Worm (Caenorhabditis elegans): ENCODE measurements around the gene T19C9.8.

DNA sequence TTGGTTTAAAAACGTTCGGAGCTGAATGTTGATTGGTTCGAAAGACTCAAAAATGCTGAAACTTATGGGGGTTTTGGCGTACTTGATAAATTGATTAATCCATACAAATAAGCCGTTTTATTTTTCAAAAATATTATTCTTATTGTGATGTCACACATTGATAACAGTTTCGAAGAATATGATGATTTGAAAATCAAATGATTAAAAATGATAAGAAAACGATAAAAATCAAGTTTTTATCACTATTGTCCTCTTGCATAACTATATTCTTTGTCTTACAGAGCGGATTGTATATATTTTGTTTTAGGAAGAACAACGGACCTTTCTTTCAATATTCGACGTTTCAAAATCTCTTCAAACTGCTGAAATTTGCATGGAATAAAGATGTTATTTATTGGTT, 4.1 kb downstream of the T19C9.8 start:
- no peak for TF ChIP-seq ets-7 (tag; optimal IDR thresholded peaks at IDR 0.05)
- no peak for TF ChIP-seq hmbx-1 (tag; optimal IDR thresholded peaks at IDR 0.05)
- TF ChIP-seq B0310.2 (tag; optimal IDR thresholded peaks at IDR 0.05), result no peak
- no peak for TF ChIP-seq flt-1 (GFP tag; IDR thresholded peaks at IDR 0.05)
- no peak for TF ChIP-seq tbx-37 (GFP tag; conservative IDR thresholded peaks at IDR 0.05)
- TF ChIP-seq ama-1 (optimal IDR thresholded peaks at IDR 0.05), result no peak
- no peak for TF ChIP-seq tbx-11 (GFP tag; IDR thresholded peaks at IDR 0.05)
- TF ChIP-seq sea-1 (GFP tag; conservative IDR thresholded peaks at IDR 0.05), result no peak
- no peak for TF ChIP-seq pes-1 (GFP tag; IDR thresholded peaks at IDR 0.05)
- TF ChIP-seq hnd-1 (tag; optimal IDR thresholded peaks at IDR 0.05), result no peak
- TF ChIP-seq ceh-13 (GFP tag; optimal IDR thresholded peaks at IDR 0.05), result no peak
- TF ChIP-seq F13C5.2 (tag; optimal IDR thresholded peaks at IDR 0.05), result no peak

Data from whole organism, early embryonic.